Worm (Caenorhabditis elegans): ENCODE results near the gene F01E11.18.

- no peak for TF ChIP-seq flt-1 (GFP tag; IDR thresholded peaks at IDR 0.05)
- no peak for TF ChIP-seq klf-2 (GFP tag; conservative IDR thresholded peaks at IDR 0.05)
- no peak for TF ChIP-seq cog-1 (tag; optimal IDR thresholded peaks at IDR 0.05)
Observed at ce11 chrX:6956299-6956698, 33.1 kb upstream of the F01E11.18 start, which contains the start of gene inx-1.
